Worm (Caenorhabditis elegans) whole organism, young adult: ENCODE data around the gene ZK546.19.

Experiments
- B0019.2 ChIP-seq: fragments of 200-800 bp; sonication (Bioruptor generic); conservative IDR thresholded peaks from 2 replicates; pipeline ENCODE4 v1.3.6; 2022; ENCODE audit warnings: missing genetic modification reagents, missing genetic modification characterization, missing compliant biosample characterization
- B0035.1 ChIP-seq: sonication (generic microtip); optimal IDR thresholded peaks from 2 replicates; lab custom pipeline; 2016; ENCODE audit warnings: missing genetic modification characterization, mild to moderate bottlenecking, missing compliant biosample characterization, missing genotype, missing genetic modification reagents
- B0261.1 ChIP-seq: sonication (generic microtip); optimal IDR thresholded peaks from 2 replicates; lab custom pipeline; 2016; ENCODE audit warnings: mild to moderate bottlenecking, missing genetic modification characterization, moderate library complexity, missing compliant biosample characterization
- C17E4.6 ChIP-seq: fragments of 200-800 bp; sonication (Bioruptor generic); IDR thresholded peaks from 2 replicates; pipeline ENCODE4 v1.3.6; 2022; ENCODE audit warnings: missing genetic modification reagents, missing genetic modification characterization, missing compliant biosample characterization
- F37B4.10 ChIP-seq: fragments of 200-800 bp; sonication (Bioruptor generic); IDR thresholded peaks from 2 replicates; pipeline ENCODE4 v1.3.6; 2022; ENCODE audit warnings: missing genetic modification characterization, missing compliant biosample characterization
- F52B5.7 ChIP-seq: sonication (generic microtip); optimal IDR thresholded peaks from 2 replicates; lab custom pipeline; 2016; ENCODE audit warnings: mild to moderate bottlenecking, missing genetic modification characterization, missing compliant biosample characterization
- F57A8.1 ChIP-seq: fragments of 200-800 bp; sonication (Bioruptor generic); optimal IDR thresholded peaks from 2 replicates; lab custom pipeline; 2018; ENCODE audit warnings: mild to moderate bottlenecking, missing genetic modification characterization, moderate library complexity, missing compliant biosample characterization
- K11D2.4 ChIP-seq: fragments of 200-800 bp; sonication (Bioruptor generic); IDR thresholded peaks from 2 replicates; pipeline ENCODE4 v1.3.6; 2022; ENCODE audit warnings: missing genetic modification reagents, missing genetic modification characterization, missing compliant biosample characterization
- K12H6.12 ChIP-seq: fragments of 200-800 bp; sonication (Bioruptor generic); optimal IDR thresholded peaks from 2 replicates; lab custom pipeline; 2018; ENCODE audit warnings: mild to moderate bottlenecking, missing genetic modification characterization, missing compliant biosample characterization
- Y53G8AR.9 ChIP-seq: fragments of 200-800 bp; sonication (Bioruptor generic); conservative IDR thresholded peaks from 2 replicates; pipeline ENCODE4 v1.3.6; 2022; ENCODE audit warnings: missing genetic modification reagents, missing genetic modification characterization, missing compliant biosample characterization
- Y56A3A.18 ChIP-seq: fragments of 200-800 bp; sonication (Bioruptor generic); IDR thresholded peaks from 2 replicates; pipeline ENCODE4 v1.3.6; 2022; ENCODE audit warnings: missing genetic modification reagents, missing genetic modification characterization, missing compliant biosample characterization
- ama-1 ChIP-seq, 3 experiments: fragments of 150-350 bp in 1 of 3; sonication (generic microtip) in 2 of 3; optimal IDR thresholded peaks; 2 replicates each; lab custom pipeline; 2014 to 2018; ENCODE audit warnings: missing biosample characterization in 2 of 3, missing genetic modification characterization in 2 of 3, missing genetic modification reagents in 2 of 3
- atf-7 ChIP-seq: sonication (generic microtip); optimal IDR thresholded peaks from 2 replicates; lab custom pipeline; 2017; ENCODE audit warnings: mild to moderate bottlenecking, missing genetic modification characterization, missing compliant biosample characterization
- athp-1 ChIP-seq: sonication (generic microtip); optimal IDR thresholded peaks from 2 replicates; lab custom pipeline; 2017; ENCODE audit warnings: mild to moderate bottlenecking, missing genetic modification characterization, missing compliant biosample characterization
- attf-5 ChIP-seq: fragments of 200-800 bp; sonication (Bioruptor generic); optimal IDR thresholded peaks from 2 replicates; lab custom pipeline; 2018; ENCODE audit warnings: mild to moderate bottlenecking, missing genetic modification characterization, missing compliant biosample characterization
- attf-6 ChIP-seq: fragments of 200-800 bp; sonication (Bioruptor generic); IDR thresholded peaks from 2 replicates; pipeline ENCODE4 v1.3.6; 2022; ENCODE audit warnings: missing genetic modification reagents, missing genetic modification characterization, missing compliant biosample characterization
- bed-1 ChIP-seq: fragments of 200-800 bp; sonication (Bioruptor generic); IDR thresholded peaks from 2 replicates; pipeline ENCODE4 v1.3.6; 2022; ENCODE audit warnings: missing genetic modification reagents, missing genetic modification characterization, missing compliant biosample characterization
- cebp-1 ChIP-seq, 2 experiments: fragments of 200-800 bp in 1 of 2; sonication (Bioruptor generic) in 1 of 2; sonication (generic microtip) in 1 of 2; IDR thresholded peaks in 1 of 2; optimal IDR thresholded peaks in 1 of 2; 2 replicates each; pipeline versions ENCODE4 v1.3.6 to Lab custom; 2017 to 2022; ENCODE audit warnings: missing compliant biosample characterization in 2 of 2, missing genetic modification characterization in 2 of 2, mild to moderate bottlenecking in 1 of 2, missing genetic modification reagents in 1 of 2, moderate library complexity in 1 of 2
- ceh-100 ChIP-seq: fragments of 200-800 bp; sonication (Bioruptor generic); IDR thresholded peaks from 2 replicates; pipeline ENCODE4 v1.3.6; 2022; ENCODE audit warnings: missing genetic modification reagents, missing genetic modification characterization, missing compliant biosample characterization
- ceh-27 ChIP-seq: fragments of 200-800 bp; sonication (Bioruptor generic); optimal IDR thresholded peaks from 2 replicates; lab custom pipeline; 2018; ENCODE audit warnings: mild to moderate bottlenecking, missing genetic modification characterization, moderate library complexity, missing compliant biosample characterization
- ceh-40 ChIP-seq: fragments of 200-800 bp; sonication (Bioruptor generic); IDR thresholded peaks from 2 replicates; pipeline ENCODE4 v1.3.6; 2022; ENCODE audit warnings: missing genetic modification characterization, missing compliant biosample characterization
- dpl-1 ChIP-seq: fragments of 150-350 bp; optimal IDR thresholded peaks from 2 replicates; lab custom pipeline; 2014; ENCODE audit warnings: missing biosample characterization, missing genetic modification reagents, missing genetic modification characterization
- efl-1 ChIP-seq: fragments of 150-350 bp; optimal IDR thresholded peaks from 2 replicates; lab custom pipeline; 2014; ENCODE audit warnings: missing biosample characterization, missing genetic modification reagents, missing genetic modification characterization
- him-1 ChIP-seq: sonication (generic microtip); optimal IDR thresholded peaks from 2 replicates; lab custom pipeline; 2016; ENCODE audit warnings: missing genotype, missing genetic modification reagents, missing genetic modification characterization, missing compliant biosample characterization
- hmg-1.2 ChIP-seq: fragments of 200-800 bp; sonication (Bioruptor generic); IDR thresholded peaks from 2 replicates; pipeline ENCODE4 v1.3.6; 2022; ENCODE audit warnings: missing genetic modification reagents, missing genetic modification characterization, missing compliant biosample characterization
- let-526 ChIP-seq: fragments of 200-800 bp; sonication (Bioruptor generic); IDR thresholded peaks from 2 replicates; pipeline ENCODE4 v1.3.6; 2022; ENCODE audit warnings: missing genetic modification reagents, missing genetic modification characterization, missing compliant biosample characterization
- lin-40 ChIP-seq: sonication (generic microtip); optimal IDR thresholded peaks from 2 replicates; lab custom pipeline; 2016; ENCODE audit warnings: missing genetic modification characterization, mild to moderate bottlenecking, missing compliant biosample characterization, missing genotype, missing genetic modification reagents
- lin-54 ChIP-seq: fragments of 200-800 bp; sonication (Bioruptor generic); optimal IDR thresholded peaks from 2 replicates; lab custom pipeline; 2018; ENCODE audit warnings: mild to moderate bottlenecking, missing genetic modification characterization, missing compliant biosample characterization
- lir-1 ChIP-seq: fragments of 200-800 bp; sonication (Bioruptor generic); conservative IDR thresholded peaks from 2 replicates; pipeline ENCODE4 v1.3.6; 2022; ENCODE audit warnings: missing genetic modification reagents, missing genetic modification characterization, missing compliant biosample characterization
- lsl-1 ChIP-seq: fragments of 200-800 bp; sonication (Bioruptor generic); optimal IDR thresholded peaks from 2 replicates; lab custom pipeline; 2018; ENCODE audit warnings: mild to moderate bottlenecking, missing genetic modification characterization, moderate library complexity, missing compliant biosample characterization
- madf-10 ChIP-seq: sonication (generic microtip); optimal IDR thresholded peaks from 2 replicates; lab custom pipeline; 2016; ENCODE audit warnings: mild to moderate bottlenecking, missing genetic modification characterization, missing compliant biosample characterization
- madf-3 ChIP-seq: fragments of 200-800 bp; sonication (Bioruptor generic); IDR thresholded peaks from 2 replicates; pipeline ENCODE4 v1.3.6; 2022; ENCODE audit warnings: missing genetic modification reagents, missing genetic modification characterization, missing compliant biosample characterization
- mes-4 ChIP-seq: sonication (generic microtip); optimal IDR thresholded peaks from 2 replicates; lab custom pipeline; 2016; ENCODE audit warnings: missing genotype, missing genetic modification characterization, missing compliant biosample characterization
- nhr-179 ChIP-seq: sonication (generic microtip); optimal IDR thresholded peaks from 2 replicates; lab custom pipeline; 2016; ENCODE audit warnings: mild to moderate bottlenecking, missing genetic modification characterization, missing compliant biosample characterization
- rec-8 ChIP-seq, 2 experiments: sonication (generic microtip); optimal IDR thresholded peaks; 2 replicates each; lab custom pipeline; 2016; ENCODE audit warnings: mild to moderate bottlenecking in 2 of 2, missing genetic modification characterization in 2 of 2, missing genetic modification reagents in 2 of 2, missing genotype in 2 of 2, missing biosample characterization in 1 of 2, missing compliant biosample characterization in 1 of 2, moderate library complexity in 1 of 2
- sea-2 ChIP-seq: fragments of 200-800 bp; sonication (Bioruptor generic); IDR thresholded peaks from 2 replicates; pipeline ENCODE4 v1.3.6; 2022; ENCODE audit warnings: missing genetic modification characterization, missing compliant biosample characterization
- snpc-3.4 ChIP-seq: sonication (generic microtip); optimal IDR thresholded peaks from 2 replicates; lab custom pipeline; 2017; ENCODE audit warnings: missing genetic modification characterization, mild to moderate bottlenecking, missing compliant biosample characterization, antibody characterized with exemption, moderate library complexity, missing genotype, missing genetic modification reagents
- tbp1 ChIP-seq: fragments of 200-800 bp; sonication (Bioruptor generic); optimal IDR thresholded peaks from 2 replicates; lab custom pipeline; 2018; ENCODE audit warnings: mild to moderate bottlenecking, missing genetic modification characterization, missing compliant biosample characterization
- unc-130 ChIP-seq: sonication (generic microtip); optimal IDR thresholded peaks from 2 replicates; lab custom pipeline; 2016; ENCODE audit warnings: missing genetic modification reagents, missing genetic modification characterization, missing compliant biosample characterization
- ztf-3 ChIP-seq: fragments of 200-800 bp; sonication (Bioruptor generic); optimal IDR thresholded peaks from 2 replicates; lab custom pipeline; 2018; ENCODE audit warnings: mild to moderate bottlenecking, missing genetic modification characterization, missing compliant biosample characterization
- ztf-6 ChIP-seq: fragments of 200-800 bp; sonication (Bioruptor generic); IDR thresholded peaks from 2 replicates; pipeline ENCODE4 v1.3.6; 2022; ENCODE audit warnings: missing genetic modification reagents, missing genetic modification characterization, missing compliant biosample characterization

Gene ZK546.19

ce11 chrII:4975311-4975710 lies 33.8 kb downstream of the ZK546.19 start:
- TF ChIP-seq lin-40 (no peak), Y53G8AR.9 (GFP tag; lab: Robert Waterston, UW) (no peak), efl-1 (GFP tag; lab: Kevin White, UChicago) (no peak), let-526 (GFP tag; lab: Robert Waterston, UW) (no peak), F52B5.7 (tag; lab: Kevin White, UChicago) (no peak), B0019.2 (GFP tag; lab: Robert Waterston, UW) (no peak), hmg-1.2 (no peak), mes-4 (tag; lab: Kevin White, UChicago) (no peak), C17E4.6 (GFP tag; lab: Robert Waterston, UW) (no peak), K12H6.12 (no peak), F37B4.10 (GFP tag; lab: Robert Waterston, UW) (no peak), K11D2.4 (GFP tag; lab: Robert Waterston, UW) (no peak), lir-1 (GFP tag; lab: Robert Waterston, UW) (no peak)

- no peak for TF ChIP-seq tbp1
- no peak for TF ChIP-seq him-1 (tag; lab: Kevin White, UChicago)
- no peak for TF ChIP-seq ceh-100 (GFP tag; lab: Robert Waterston, UW)
- TF ChIP-seq snpc-3.4 (tag; lab: Kevin White, UChicago), result no peak
- TF ChIP-seq B0035.1 (tag; lab: Kevin White, UChicago), result no peak
- TF ChIP-seq madf-3 (GFP tag; lab: Robert Waterston, UW), result no peak
- no peak for TF ChIP-seq ztf-3
- TF ChIP-seq ama-1 (optimal IDR thresholded peaks at IDR 0.05; lab: Kevin White, UChicago), result no peak
- no peak for TF ChIP-seq ama-1 (GFP tag; optimal IDR thresholded peaks at IDR 0.05; lab: Kevin White, UChicago)
- TF ChIP-seq B0261.1 (tag; lab: Kevin White, UChicago), result no peak
- TF ChIP-seq ceh-27 (GFP tag; lab: Kevin White, UChicago), result no peak
- TF ChIP-seq atf-7 (tag; lab: Kevin White, UChicago), result no peak
- no peak for TF ChIP-seq sea-2 (GFP tag; lab: Robert Waterston, UW)
These were observed 40.3 kb downstream of the ZK546.19 start for ce11 chrII:4981682-4982404.

- TF ChIP-seq dpl-1 (no peak), lsl-1 (GFP tag; lab: Kevin White, UChicago) (no peak), F37B4.10 (GFP tag; lab: Robert Waterston, UW) (no peak), him-1 (tag; lab: Kevin White, UChicago) (no peak), bed-1 (GFP tag; lab: Robert Waterston, UW) (no peak), madf-10 (tag; lab: Kevin White, UChicago) (no peak), F57A8.1 (GFP tag; lab: Kevin White, UChicago) (no peak), lin-54 (GFP tag; lab: Kevin White, UChicago) (no peak), nhr-179 (tag; lab: Kevin White, UChicago) (no peak)
These were observed 42.6 kb downstream of the ZK546.19 start for ce11 chrII:4984151-4984550.

- TF ChIP-seq ceh-40 (GFP tag; lab: Robert Waterston, UW), result no peak
- no peak for TF ChIP-seq attf-5 (GFP tag; lab: Kevin White, UChicago)
- TF ChIP-seq Y56A3A.18 (GFP tag; lab: Robert Waterston, UW), result no peak
- no peak for TF ChIP-seq unc-130 (GFP tag; lab: Kevin White, UChicago)
- TF ChIP-seq C17E4.6 (GFP tag; lab: Robert Waterston, UW), result no peak
- TF ChIP-seq cebp-1 (GFP tag; IDR thresholded peaks at IDR 0.05; lab: Robert Waterston, UW), result no peak
- no peak for TF ChIP-seq cebp-1 (tag; optimal IDR thresholded peaks at IDR 0.05; lab: Kevin White, UChicago)
- TF ChIP-seq rec-8 (tag; optimal IDR thresholded peaks at IDR 0.05; lab: Kevin White, UChicago), result no peak
- TF ChIP-seq K11D2.4 (GFP tag; lab: Robert Waterston, UW), result no peak
- TF ChIP-seq attf-6, result no peak
- no peak for TF ChIP-seq athp-1 (tag; lab: Kevin White, UChicago)
- TF ChIP-seq ztf-6 (GFP tag; lab: Robert Waterston, UW), result no peak
These were observed 44.5 kb downstream of the ZK546.19 start for ce11 chrII:4985961-4986503.
